Fruit fly (Drosophila melanogaster) S2 (cell line): ENCODE data around the gene Ask1.

Experiments used
- CG8478 ChIP-seq: fragments of >200 bp; optimal IDR thresholded peaks from 2 replicates; lab custom pipeline; 2018
- CTCF ChIP-seq, 2 experiments: fragments of >200 bp; optimal IDR thresholded peaks; 2 replicates each; lab custom pipeline; 2018

DNA sequence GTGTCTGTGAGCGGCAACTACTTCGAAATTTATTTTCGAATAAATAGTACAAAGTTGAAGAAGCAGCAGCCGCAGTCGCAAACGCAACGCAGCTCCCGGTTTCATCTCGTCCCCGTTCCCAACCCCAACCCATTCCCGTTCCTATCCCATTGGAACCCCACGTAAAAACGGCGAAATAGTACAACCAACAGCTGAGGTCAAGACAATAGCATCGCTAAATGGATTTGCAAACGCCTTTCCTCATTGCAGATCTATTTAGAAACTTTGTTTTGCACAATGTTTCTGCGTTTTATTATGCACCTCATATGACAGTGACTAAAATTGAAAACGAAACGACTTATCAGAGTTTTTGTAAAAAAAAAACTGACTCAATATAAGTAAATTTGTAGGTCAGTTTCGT lies 11.8 kb downstream of the Ask1 start:
- TF ChIP-seq CTCF (optimal IDR thresholded peaks at IDR 0.05; lab: Kevin White, UChicago) (no peak), CG8478 (no peak)
